Worm (Caenorhabditis elegans) whole organism, L1 larva: Measurements from ENCODE around the gene eif-3.L.

Experiments used
- F16B12.6 ChIP-seq: fragments of 150-350 bp; optimal IDR thresholded peaks from 2 replicates; lab custom pipeline; 2014; ENCODE audit warnings: missing biosample characterization, missing genetic modification characterization
- aha-1 ChIP-seq: fragments of 150-350 bp; optimal IDR thresholded peaks from 2 replicates; lab custom pipeline; 2014; ENCODE audit warnings: missing biosample characterization, missing genetic modification characterization
- ceh-88 ChIP-seq: fragments of 200-800 bp; sonication (Bioruptor generic); IDR thresholded peaks from 2 replicates; pipeline ENCODE4 v1.3.6; 2022; ENCODE audit warnings: missing genetic modification characterization, missing compliant biosample characterization
- dsc-1 ChIP-seq: sonication (generic microtip); optimal IDR thresholded peaks from 2 replicates; lab custom pipeline; 2016; ENCODE audit warnings: mild to moderate bottlenecking, missing genetic modification characterization, missing compliant biosample characterization
- efl-1 ChIP-seq, 4 experiments: fragments of 150-350 bp; optimal IDR thresholded peaks in 3 of 4; peaks in 1 of 4; 1 replicate in 1 of 4; 2 replicates in 3 of 4; lab custom pipeline; 2014; ENCODE audit warnings: missing biosample characterization in 2 of 4, missing genetic modification characterization in 2 of 4, missing genetic modification reagents in 2 of 4
- egl-27 ChIP-seq, 2 experiments: fragments of 150-350 bp in 1 of 2; sonication (generic microtip); optimal IDR thresholded peaks; 3 replicates each; lab custom pipeline; 2017 to 2018; ENCODE audit warnings: missing biosample characterization in 2 of 2, missing genetic modification characterization in 2 of 2, missing genetic modification reagents in 2 of 2
- elt-2 ChIP-seq: sonication (generic microtip); optimal IDR thresholded peaks from 2 replicates; lab custom pipeline; 2016; ENCODE audit warnings: missing genetic modification characterization, mild to moderate bottlenecking, inconsistent platforms, missing compliant biosample characterization, missing genetic modification reagents
- elt-3 ChIP-seq, 6 experiments: fragments of 150-350 bp in 1 of 6; sonication (generic microtip); optimal IDR thresholded peaks; 2 replicates each; lab custom pipeline; 2017 to 2018; ENCODE audit warnings: missing biosample characterization in 6 of 6, missing genetic modification characterization in 6 of 6, inconsistent platforms in 1 of 6
- ets-5 ChIP-seq: fragments of 200-800 bp; sonication (Bioruptor generic); IDR thresholded peaks from 2 replicates; pipeline ENCODE4 v1.3.6; 2022; ENCODE audit warnings: missing genetic modification characterization, missing compliant biosample characterization
- fos-1 ChIP-seq: fragments of 150-350 bp; optimal IDR thresholded peaks from 2 replicates; lab custom pipeline; 2014; ENCODE audit warnings: missing biosample characterization, missing genetic modification characterization
- isw-1 ChIP-seq: fragments of 200-800 bp; sonication (Bioruptor generic); IDR thresholded peaks from 2 replicates; pipeline ENCODE4 v1.3.6; 2022; ENCODE audit warnings: missing genetic modification characterization, missing compliant biosample characterization
- jun-1 ChIP-seq: fragments of 150-350 bp; optimal IDR thresholded peaks from 2 replicates; lab custom pipeline; 2014; ENCODE audit warnings: missing biosample characterization, missing genetic modification reagents, missing genetic modification characterization
- lin-14 ChIP-seq: fragments of 200-800 bp; sonication (Bioruptor generic); optimal IDR thresholded peaks from 2 replicates; lab custom pipeline; 2018; ENCODE audit warnings: mild to moderate bottlenecking, missing genetic modification characterization, moderate library complexity, missing compliant biosample characterization
- lir-3 ChIP-seq: sonication (generic microtip); optimal IDR thresholded peaks from 2 replicates; lab custom pipeline; 2016; ENCODE audit warnings: mild to moderate bottlenecking, missing genetic modification characterization, moderate library complexity, missing compliant biosample characterization; ENCODE audit not compliant: poor library complexity
- nhr-20 ChIP-seq: sonication (generic microtip); optimal IDR thresholded peaks from 2 replicates; lab custom pipeline; 2016; ENCODE audit warnings: mild to moderate bottlenecking, missing genetic modification characterization, missing compliant biosample characterization
- nhr-71 ChIP-seq: sonication (generic microtip); optimal IDR thresholded peaks from 2 replicates; lab custom pipeline; 2016; ENCODE audit warnings: mild to moderate bottlenecking, missing genetic modification characterization, moderate library complexity, missing compliant biosample characterization
- nhr-77 ChIP-seq: fragments of 150-350 bp; optimal IDR thresholded peaks from 2 replicates; lab custom pipeline; 2014; ENCODE audit warnings: missing biosample characterization, missing genetic modification characterization
- nhr-84 ChIP-seq: sonication (generic microtip); optimal IDR thresholded peaks from 2 replicates; lab custom pipeline; 2017; ENCODE audit warnings: missing biosample characterization, missing genetic modification characterization
- nhr-85 ChIP-seq: sonication (generic microtip); peaks from one replicate; lab custom pipeline; 2016; ENCODE audit warnings: missing genetic modification characterization, inconsistent platforms, missing compliant biosample characterization
- snpc-4 ChIP-seq: fragments of 150-350 bp; optimal IDR thresholded peaks from 2 replicates; lab custom pipeline; 2014; ENCODE audit warnings: missing biosample characterization, missing genetic modification characterization
- sup-37 ChIP-seq: fragments of 200-800 bp; sonication (Bioruptor generic); optimal IDR thresholded peaks from 2 replicates; lab custom pipeline; 2018; ENCODE audit warnings: mild to moderate bottlenecking, missing genetic modification characterization, missing compliant biosample characterization
- tlp-1 ChIP-seq: fragments of 150-350 bp; optimal IDR thresholded peaks from 2 replicates; lab custom pipeline; 2014; ENCODE audit warnings: missing biosample characterization, missing genetic modification characterization
- unc-130 ChIP-seq: fragments of 150-350 bp; optimal IDR thresholded peaks from 2 replicates; lab custom pipeline; 2017; ENCODE audit warnings: missing biosample characterization, missing genetic modification characterization, inconsistent platforms
- unc-86 ChIP-seq: sonication (generic microtip); optimal IDR thresholded peaks from 2 replicates; lab custom pipeline; 2016; ENCODE audit warnings: missing genetic modification characterization, missing compliant biosample characterization

Gene eif-3.L

DNA sequence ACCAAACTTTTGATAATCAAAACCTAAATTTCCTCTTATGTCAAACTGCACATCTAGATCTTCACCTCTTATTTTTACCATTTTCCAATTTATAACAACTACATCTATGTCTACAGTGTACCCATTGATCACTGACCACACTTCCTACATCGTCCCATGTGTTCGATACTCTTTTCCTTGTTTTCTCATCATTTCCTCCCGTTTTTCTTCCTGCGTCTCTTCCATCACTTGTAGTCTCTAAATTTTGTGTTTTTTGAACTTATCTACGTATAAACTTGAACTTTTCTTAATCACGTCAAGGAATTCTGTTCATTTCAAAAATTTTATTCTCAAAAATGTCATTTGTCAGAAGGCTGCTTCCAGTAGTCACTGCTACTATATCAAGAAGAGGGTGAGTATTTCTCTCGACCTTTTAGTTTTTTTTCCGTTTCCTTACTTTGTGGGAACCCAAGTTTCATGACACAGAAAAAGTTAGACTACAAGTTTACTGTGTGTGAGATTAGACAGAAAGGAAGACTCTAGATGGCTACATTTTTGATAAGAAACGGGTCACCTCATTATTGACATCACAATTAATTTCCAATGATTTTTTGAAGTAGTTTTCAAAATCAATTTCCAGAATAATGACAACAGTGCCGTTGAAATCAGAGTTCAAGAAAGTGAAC lies 50.1 kb downstream of the eif-3.L start (continued):
- no peak for TF ChIP-seq jun-1 (tag; lab: Kevin White, UChicago)
- TF ChIP-seq aha-1 = no peak
- no peak for TF ChIP-seq unc-130 (tag; lab: Kevin White, UChicago)
- TF ChIP-seq snpc-4 (tag; lab: Kevin White, UChicago) = no peak
- no peak for TF ChIP-seq lir-3 (tag; lab: Kevin White, UChicago)
- TF ChIP-seq ceh-88 (GFP tag; lab: Robert Waterston, UW) = no peak
- peak; percentile 57 for TF ChIP-seq elt-2
- peak; percentile 88 for TF ChIP-seq nhr-71 (tag; lab: Kevin White, UChicago)
- no peak for TF ChIP-seq unc-86 (tag; lab: Kevin White, UChicago)
- no peak for TF ChIP-seq efl-1 (optimal IDR thresholded peaks at IDR 0.05; lab: Kevin White, UChicago)
- peak in 1 of 2 experiments; percentile 85 for TF ChIP-seq efl-1 (GFP tag; optimal IDR thresholded peaks at IDR 0.05 in 1 of 2; lab: Kevin White, UChicago)
- TF ChIP-seq elt-3 (tag; optimal IDR thresholded peaks at IDR 0.05; lab: Kevin White, UChicago) = peak in 2 of 6 experiments; percentile 25 to 78
- no peak for TF ChIP-seq fos-1 (tag; lab: Kevin White, UChicago)
- TF ChIP-seq isw-1 (GFP tag; lab: Robert Waterston, UW) = no peak
- TF ChIP-seq nhr-84 (tag; lab: Kevin White, UChicago) = no peak
- no peak for TF ChIP-seq dsc-1 (tag; lab: Kevin White, UChicago)
- TF ChIP-seq nhr-20 (tag; lab: Kevin White, UChicago) = peak; percentile 82
- TF ChIP-seq egl-27 (tag; optimal IDR thresholded peaks at IDR 0.05; lab: Kevin White, UChicago) = no peak
- TF ChIP-seq sup-37 = no peak
- TF ChIP-seq nhr-85 (tag; lab: Kevin White, UChicago) = peak; percentile 93
- TF ChIP-seq tlp-1 (tag; lab: Kevin White, UChicago) = no peak
- TF ChIP-seq ets-5 (GFP tag; lab: Robert Waterston, UW) = no peak
- TF ChIP-seq nhr-77 (tag; lab: Kevin White, UChicago) = no peak

DNA sequence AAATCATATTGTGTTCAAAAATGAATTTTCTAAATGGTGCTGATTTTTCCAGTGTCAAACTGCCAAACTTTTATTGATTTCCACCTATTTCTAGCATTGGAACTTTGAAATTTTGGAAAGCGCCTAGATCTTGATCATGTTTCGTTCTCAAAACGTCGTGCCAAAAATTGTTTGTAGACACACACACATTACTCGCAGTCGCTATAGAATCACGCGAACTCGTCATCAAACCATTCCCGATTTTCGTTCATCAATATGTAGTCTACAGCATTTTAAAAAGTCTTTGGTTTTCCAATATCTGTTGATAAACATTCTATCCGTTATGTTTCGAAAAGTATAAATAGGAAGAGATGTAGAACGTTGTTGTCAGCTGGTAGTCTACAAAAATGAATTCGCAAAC lies 52.0 kb downstream of the eif-3.L start, which contains the start of the genes C17C3.1 and C17C3.15:
TSS of gene C17C3.1 (plus strand) at position 301 of the 400 bp plus-strand sequence.
TSS of gene C17C3.15 (plus strand) at position 383 of the 400 bp plus-strand sequence.
- TF ChIP-seq nhr-85 (tag; lab: Kevin White, UChicago) (peak; percentile 78), fos-1 (tag; lab: Kevin White, UChicago) (no peak), nhr-71 (tag; lab: Kevin White, UChicago) (peak; percentile 9), F16B12.6 (tag; lab: Kevin White, UChicago) (no peak), lin-14 (GFP tag; lab: Kevin White, UChicago) (peak; percentile 11)
